Worm (Caenorhabditis elegans) whole organism, young adult: Measurements from ENCODE around the gene Y45G5AL.1.

Experiments used
- C17E4.6 ChIP-seq: fragments of 200-800 bp; sonication (Bioruptor generic); IDR thresholded peaks from 2 replicates; pipeline ENCODE4 v1.3.6; 2022; ENCODE audit warnings: missing genetic modification reagents, missing genetic modification characterization, missing compliant biosample characterization
- F23B12.7 ChIP-seq: sonication (generic microtip); optimal IDR thresholded peaks from 2 replicates; lab custom pipeline; 2017; ENCODE audit warnings: missing genetic modification characterization, mild to moderate bottlenecking, missing compliant biosample characterization, antibody characterized with exemption, moderate library complexity; ENCODE audit not compliant: insufficient read depth
- F37B4.10 ChIP-seq: fragments of 200-800 bp; sonication (Bioruptor generic); IDR thresholded peaks from 2 replicates; pipeline ENCODE4 v1.3.6; 2022; ENCODE audit warnings: missing genetic modification characterization, missing compliant biosample characterization
- F49E8.2 ChIP-seq: sonication (generic microtip); optimal IDR thresholded peaks from 3 replicates; lab custom pipeline; 2017; ENCODE audit warnings: missing genetic modification characterization, mild to moderate bottlenecking, missing compliant biosample characterization, antibody characterized with exemption, moderate library complexity; ENCODE audit not compliant: insufficient read depth
- F52B5.7 ChIP-seq: sonication (generic microtip); optimal IDR thresholded peaks from 2 replicates; lab custom pipeline; 2016; ENCODE audit warnings: mild to moderate bottlenecking, missing genetic modification characterization, missing compliant biosample characterization
- ama-1 ChIP-seq, 3 experiments: fragments of 150-350 bp in 1 of 3; sonication (generic microtip) in 2 of 3; optimal IDR thresholded peaks; 2 replicates each; lab custom pipeline; 2014 to 2018; ENCODE audit warnings: missing biosample characterization in 2 of 3, missing genetic modification characterization in 2 of 3, missing genetic modification reagents in 2 of 3
- cebp-1 ChIP-seq, 2 experiments: fragments of 200-800 bp in 1 of 2; sonication (Bioruptor generic) in 1 of 2; sonication (generic microtip) in 1 of 2; IDR thresholded peaks in 1 of 2; optimal IDR thresholded peaks in 1 of 2; 2 replicates each; pipeline versions ENCODE4 v1.3.6 to Lab custom; 2017 to 2022; ENCODE audit warnings: missing compliant biosample characterization in 2 of 2, missing genetic modification characterization in 2 of 2, mild to moderate bottlenecking in 1 of 2, missing genetic modification reagents in 1 of 2, moderate library complexity in 1 of 2
- ceh-91 ChIP-seq: fragments of 200-800 bp; sonication (Bioruptor generic); IDR thresholded peaks from 2 replicates; pipeline ENCODE4 v1.3.6; 2022; ENCODE audit warnings: missing genetic modification reagents, missing genetic modification characterization, missing compliant biosample characterization
- die-1 ChIP-seq: sonication (generic microtip); optimal IDR thresholded peaks from 2 replicates; lab custom pipeline; 2016; ENCODE audit warnings: missing genotype, mild to moderate bottlenecking, missing genetic modification characterization, missing compliant biosample characterization
- egl-44 ChIP-seq: fragments of 200-800 bp; sonication (Bioruptor generic); IDR thresholded peaks from 2 replicates; pipeline ENCODE4 v1.3.6; 2022; ENCODE audit warnings: missing genetic modification reagents, missing genetic modification characterization, missing compliant biosample characterization
- egrh-3 ChIP-seq: fragments of 200-800 bp; sonication (Bioruptor generic); IDR thresholded peaks from 2 replicates; pipeline ENCODE4 v1.3.6; 2022; ENCODE audit warnings: missing genetic modification reagents, missing genetic modification characterization, missing compliant biosample characterization
- ets-4 ChIP-seq: fragments of 200-800 bp; sonication (Bioruptor generic); optimal IDR thresholded peaks from 2 replicates; lab custom pipeline; 2018; ENCODE audit warnings: mild to moderate bottlenecking, missing genetic modification characterization, missing compliant biosample characterization
- hlh-12 ChIP-seq: sonication (generic microtip); optimal IDR thresholded peaks from 2 replicates; lab custom pipeline; 2016; ENCODE audit warnings: missing genetic modification characterization, missing compliant biosample characterization
- hlh-26 ChIP-seq: fragments of 200-800 bp; sonication (Bioruptor generic); conservative IDR thresholded peaks from 2 replicates; pipeline ENCODE4 v1.3.6; 2022; ENCODE audit warnings: missing genetic modification reagents, missing genetic modification characterization, missing compliant biosample characterization
- hrde-1 ChIP-seq: sonication (generic microtip); optimal IDR thresholded peaks from 2 replicates; lab custom pipeline; 2016; ENCODE audit warnings: missing genetic modification characterization, mild to moderate bottlenecking, missing compliant biosample characterization, moderate library complexity, missing genotype, missing genetic modification reagents, borderline replicate concordance
- let-526 ChIP-seq: fragments of 200-800 bp; sonication (Bioruptor generic); IDR thresholded peaks from 2 replicates; pipeline ENCODE4 v1.3.6; 2022; ENCODE audit warnings: missing genetic modification reagents, missing genetic modification characterization, missing compliant biosample characterization
- lin-54 ChIP-seq: fragments of 200-800 bp; sonication (Bioruptor generic); optimal IDR thresholded peaks from 2 replicates; lab custom pipeline; 2018; ENCODE audit warnings: mild to moderate bottlenecking, missing genetic modification characterization, missing compliant biosample characterization
- madf-10 ChIP-seq: sonication (generic microtip); optimal IDR thresholded peaks from 2 replicates; lab custom pipeline; 2016; ENCODE audit warnings: mild to moderate bottlenecking, missing genetic modification characterization, missing compliant biosample characterization
- madf-8 ChIP-seq: fragments of 200-800 bp; sonication (Bioruptor generic); conservative IDR thresholded peaks from 2 replicates; pipeline ENCODE4 v1.3.6; 2022; ENCODE audit warnings: missing genetic modification reagents, missing genetic modification characterization, missing compliant biosample characterization
- mxl-1 ChIP-seq: sonication (generic microtip); optimal IDR thresholded peaks from 2 replicates; lab custom pipeline; 2016; ENCODE audit warnings: missing genetic modification characterization, missing compliant biosample characterization
- nfya-2 ChIP-seq: fragments of 200-800 bp; sonication (Bioruptor generic); IDR thresholded peaks from 2 replicates; pipeline ENCODE4 v1.3.6; 2022; ENCODE audit warnings: missing genetic modification reagents, missing genetic modification characterization, missing compliant biosample characterization
- nfyb-1 ChIP-seq: fragments of 200-800 bp; sonication (Bioruptor generic); IDR thresholded peaks from 2 replicates; pipeline ENCODE4 v1.3.6; 2022; ENCODE audit warnings: missing genetic modification reagents, missing genetic modification characterization, missing compliant biosample characterization
- nhr-120 ChIP-seq: fragments of 200-800 bp; sonication (Bioruptor generic); IDR thresholded peaks from 2 replicates; pipeline ENCODE4 v1.3.6; 2022; ENCODE audit warnings: missing genetic modification characterization, missing compliant biosample characterization
- nhr-179 ChIP-seq: sonication (generic microtip); optimal IDR thresholded peaks from 2 replicates; lab custom pipeline; 2016; ENCODE audit warnings: mild to moderate bottlenecking, missing genetic modification characterization, missing compliant biosample characterization
- nhr-90 ChIP-seq: sonication (generic microtip); optimal IDR thresholded peaks from 2 replicates; lab custom pipeline; 2016; ENCODE audit warnings: missing genotype, mild to moderate bottlenecking, missing genetic modification characterization, missing compliant biosample characterization
- pbrm-1 ChIP-seq: fragments of 200-800 bp; sonication (Bioruptor generic); IDR thresholded peaks from 2 replicates; pipeline ENCODE4 v1.3.6; 2022; ENCODE audit warnings: missing genetic modification reagents, missing genetic modification characterization, missing compliant biosample characterization
- rpc-1 ChIP-seq, 2 experiments: fragments of 150-350 bp in 1 of 2; sonication (generic microtip) in 1 of 2; optimal IDR thresholded peaks; 2 replicates each; lab custom pipeline; 2014 to 2018; ENCODE audit warnings: missing biosample characterization in 1 of 2, missing genetic modification characterization in 1 of 2, missing genetic modification reagents in 1 of 2, missing genotype in 1 of 2
- snpc-1.1 ChIP-seq: sonication (generic microtip); optimal IDR thresholded peaks from 2 replicates; lab custom pipeline; 2017; ENCODE audit warnings: missing genetic modification characterization, mild to moderate bottlenecking, missing compliant biosample characterization, antibody characterized with exemption, moderate library complexity, missing genotype, missing genetic modification reagents; ENCODE audit not compliant: insufficient read depth
- snpc-4 ChIP-seq, 5 experiments: fragments of 150-350 bp in 1 of 5; sonication (generic microtip) in 4 of 5; optimal IDR thresholded peaks; 2 replicates each; lab custom pipeline; 2014 to 2018; ENCODE audit warnings: missing genetic modification characterization in 5 of 5, missing biosample characterization in 3 of 5, antibody characterized with exemption in 2 of 5, mild to moderate bottlenecking in 2 of 5, missing compliant biosample characterization in 2 of 5, missing genotype in 2 of 5, moderate library complexity in 2 of 5, missing genetic modification reagents in 1 of 5
- somi-1 ChIP-seq: fragments of 200-800 bp; sonication (Bioruptor generic); optimal IDR thresholded peaks from 2 replicates; lab custom pipeline; 2018; ENCODE audit warnings: mild to moderate bottlenecking, missing genetic modification characterization, missing compliant biosample characterization
- zfh-2 ChIP-seq: fragments of 200-800 bp; sonication (Bioruptor generic); conservative IDR thresholded peaks from 2 replicates; pipeline ENCODE4 v1.3.6; 2022; ENCODE audit warnings: missing genetic modification reagents, missing genetic modification characterization, missing compliant biosample characterization
- zim-3 ChIP-seq: sonication (generic microtip); optimal IDR thresholded peaks from 2 replicates; lab custom pipeline; 2017; ENCODE audit warnings: mild to moderate bottlenecking, missing genetic modification characterization, moderate library complexity, missing compliant biosample characterization
- ztf-18 ChIP-seq: sonication (generic microtip); optimal IDR thresholded peaks from 2 replicates; lab custom pipeline; 2016; ENCODE audit warnings: missing genotype, mild to moderate bottlenecking, missing genetic modification characterization, missing compliant biosample characterization
- ztf-25 ChIP-seq: fragments of 200-800 bp; sonication (Bioruptor generic); IDR thresholded peaks from 2 replicates; pipeline ENCODE4 v1.3.6; 2022; ENCODE audit warnings: missing genetic modification reagents, missing genetic modification characterization, missing compliant biosample characterization

The Y45G5AL.1 gene

DNA sequence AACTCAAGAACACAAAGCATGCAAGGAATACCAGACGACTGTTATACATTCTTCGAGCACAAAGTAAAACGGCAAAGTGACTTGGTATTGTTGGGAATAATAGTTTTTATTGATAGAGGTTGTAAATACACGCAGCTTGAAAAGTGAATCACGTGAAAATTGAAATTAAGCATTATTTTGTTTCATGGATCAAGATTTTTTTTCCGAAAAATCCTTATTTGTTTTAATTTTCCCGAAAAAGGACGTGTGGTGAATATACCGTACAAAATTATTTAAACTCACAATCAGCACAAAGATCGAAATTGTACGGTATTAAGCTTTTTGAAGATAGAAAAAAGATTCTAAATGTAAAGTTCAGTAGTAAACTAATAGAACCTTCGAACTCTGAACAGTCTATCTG lies 34.4 kb upstream of the Y45G5AL.1 start, which contains the start of gene clc-18 (continued):
- TF ChIP-seq ama-1 (optimal IDR thresholded peaks at IDR 0.05; lab: Kevin White, UChicago) = no peak
- no peak for TF ChIP-seq ama-1 (GFP tag; optimal IDR thresholded peaks at IDR 0.05; lab: Kevin White, UChicago)

- TF ChIP-seq C17E4.6 (GFP tag; lab: Robert Waterston, UW) (no peak), egl-44 (no peak), zfh-2 (GFP tag; lab: Robert Waterston, UW) (no peak), die-1 (tag; lab: Kevin White, UChicago) (no peak), hlh-12 (tag; lab: Kevin White, UChicago) (no peak), somi-1 (GFP tag; lab: Kevin White, UChicago) (no peak), ztf-25 (GFP tag; lab: Robert Waterston, UW) (no peak), zim-3 (tag; lab: Kevin White, UChicago) (no peak), let-526 (GFP tag; lab: Robert Waterston, UW) (no peak), pbrm-1 (GFP tag; lab: Robert Waterston, UW) (no peak), hrde-1 (tag; lab: Kevin White, UChicago) (no peak), hlh-26 (no peak), nfya-2 (no peak), F52B5.7 (tag; lab: Kevin White, UChicago) (no peak), F49E8.2 (no peak), nhr-90 (tag; lab: Kevin White, UChicago) (no peak), nfyb-1 (no peak), egrh-3 (GFP tag; lab: Robert Waterston, UW) (no peak), nhr-179 (tag; lab: Kevin White, UChicago) (no peak)
These were observed 31.8 kb upstream of the Y45G5AL.1 start, which contains the start of gene srw-134 for ce11 chrV:4112516-4112915. srw-134 (minus strand) TSS chrV:4112616.

- TF ChIP-seq C17E4.6 (GFP tag; lab: Robert Waterston, UW) = no peak
- no peak for TF ChIP-seq nhr-120 (GFP tag; lab: Robert Waterston, UW)
- TF ChIP-seq egl-44 = no peak
- TF ChIP-seq ets-4 (GFP tag; lab: Kevin White, UChicago) = no peak
- no peak for TF ChIP-seq F23B12.7 (tag; lab: Kevin White, UChicago)
- TF ChIP-seq snpc-4 (GFP tag; optimal IDR thresholded peaks at IDR 0.05; lab: Kevin White, UChicago) = no peak
- no peak for TF ChIP-seq snpc-4 (tag; optimal IDR thresholded peaks at IDR 0.05; lab: Kevin White, UChicago)
- no peak for TF ChIP-seq cebp-1 (GFP tag; IDR thresholded peaks at IDR 0.05; lab: Robert Waterston, UW)
- no peak for TF ChIP-seq cebp-1 (tag; optimal IDR thresholded peaks at IDR 0.05; lab: Kevin White, UChicago)
- no peak for TF ChIP-seq rpc-1 (optimal IDR thresholded peaks at IDR 0.05; lab: Kevin White, UChicago)
- TF ChIP-seq rpc-1 (tag; optimal IDR thresholded peaks at IDR 0.05; lab: Kevin White, UChicago) = no peak
- no peak for TF ChIP-seq madf-8 (GFP tag; lab: Robert Waterston, UW)
- TF ChIP-seq F37B4.10 = no peak
- no peak for TF ChIP-seq ztf-18 (tag; lab: Kevin White, UChicago)
- no peak for TF ChIP-seq mxl-1 (tag; lab: Kevin White, UChicago)
- TF ChIP-seq lin-54 (GFP tag; lab: Kevin White, UChicago) = no peak
- TF ChIP-seq madf-10 (tag; lab: Kevin White, UChicago) = no peak
- no peak for TF ChIP-seq ceh-91 (GFP tag; lab: Robert Waterston, UW)
- no peak for TF ChIP-seq nhr-179 (tag; lab: Kevin White, UChicago)
- TF ChIP-seq pbrm-1 (GFP tag; lab: Robert Waterston, UW) = no peak
- no peak for TF ChIP-seq snpc-1.1
- no peak for TF ChIP-seq hrde-1 (tag; lab: Kevin White, UChicago)
These were observed 29.7 kb upstream of the Y45G5AL.1 start, which contains the start of gene srw-133 for ce11 chrV:4114627-4115026. srw-133 (minus strand) TSS chrV:4114727.
